Worm (Caenorhabditis elegans): ENCODE measurements around the gene crn-3.

Gene crn-3

ce11 chrII:10587742-10588141 is at the start of gene crn-3:
crn-3 (plus strand) TSS chrII:10588042.
- TF ChIP-seq unc-62 (GFP tag; optimal IDR thresholded peaks at IDR 0.05), result no peak

DNA sequence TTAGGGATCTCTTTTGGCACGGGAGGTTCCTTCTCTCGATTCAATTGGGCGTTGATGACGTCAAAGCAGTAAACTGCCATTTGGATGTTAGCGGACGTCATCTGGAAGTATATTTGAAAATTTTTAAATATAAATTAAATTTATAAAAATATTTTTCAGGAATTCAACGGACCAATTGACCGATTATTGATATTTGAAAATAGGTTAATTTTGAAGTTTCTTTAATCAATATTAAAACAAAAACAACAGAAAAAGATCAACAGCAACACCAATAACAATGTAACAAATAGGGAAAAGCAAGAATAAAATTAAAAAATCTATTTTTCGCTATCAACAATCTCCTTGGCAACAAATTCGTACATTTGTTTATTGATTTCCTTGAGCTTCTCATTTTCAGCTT is 48.6 kb upstream of the crn-3 start, which contains the start of gene R166.3:
TSS of gene R166.3 (minus strand) at position 101 of the 400 bp plus-strand sequence.
- TF ChIP-seq unc-62 (GFP tag; optimal IDR thresholded peaks at IDR 0.05), result no peak

- TF ChIP-seq unc-62 (GFP tag; optimal IDR thresholded peaks at IDR 0.05), result no peak
Observed at ce11 chrII:10541923-10542486, 45.8 kb upstream of the crn-3 start, which contains the start of gene pro-1. pro-1 (minus strand) TSS chrII:10541996.

- no peak for TF ChIP-seq unc-62 (GFP tag; optimal IDR thresholded peaks at IDR 0.05)
Observed at ce11 chrII:10542654-10543456, 45.0 kb upstream of the crn-3 start.

DNA sequence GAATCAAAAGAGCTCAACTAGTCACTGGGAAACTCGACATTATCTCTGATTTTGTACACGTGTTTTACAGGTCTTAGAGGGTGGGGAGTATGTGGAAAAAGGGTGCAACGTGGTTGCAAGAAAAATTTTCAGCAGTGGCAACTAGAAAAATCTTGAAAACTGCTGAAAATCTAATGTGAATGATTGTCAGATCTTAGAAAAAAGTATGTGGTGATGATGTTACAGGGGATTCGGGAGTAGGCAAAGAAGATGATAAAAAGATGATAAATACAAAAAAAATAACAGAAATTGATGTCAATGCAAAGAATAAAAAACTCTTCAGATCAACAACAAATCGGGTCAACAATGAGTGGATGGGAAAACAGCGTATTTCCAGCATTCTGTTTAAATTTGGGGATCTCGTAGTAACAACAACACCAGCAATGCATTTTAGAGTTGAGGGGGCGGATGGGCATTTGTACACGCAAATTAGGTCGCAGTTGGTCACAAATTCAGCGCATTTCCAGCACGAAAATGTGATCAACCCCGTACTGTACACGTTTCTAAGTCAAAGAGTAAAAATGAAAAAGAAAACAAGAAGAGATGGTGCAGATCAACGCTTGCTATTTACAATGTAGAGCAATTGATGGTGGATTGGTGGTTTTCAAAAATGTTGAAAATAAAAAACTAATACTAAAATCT is 44.2 kb upstream of the crn-3 start:
- no peak for TF ChIP-seq unc-62 (GFP tag; optimal IDR thresholded peaks at IDR 0.05)

DNA sequence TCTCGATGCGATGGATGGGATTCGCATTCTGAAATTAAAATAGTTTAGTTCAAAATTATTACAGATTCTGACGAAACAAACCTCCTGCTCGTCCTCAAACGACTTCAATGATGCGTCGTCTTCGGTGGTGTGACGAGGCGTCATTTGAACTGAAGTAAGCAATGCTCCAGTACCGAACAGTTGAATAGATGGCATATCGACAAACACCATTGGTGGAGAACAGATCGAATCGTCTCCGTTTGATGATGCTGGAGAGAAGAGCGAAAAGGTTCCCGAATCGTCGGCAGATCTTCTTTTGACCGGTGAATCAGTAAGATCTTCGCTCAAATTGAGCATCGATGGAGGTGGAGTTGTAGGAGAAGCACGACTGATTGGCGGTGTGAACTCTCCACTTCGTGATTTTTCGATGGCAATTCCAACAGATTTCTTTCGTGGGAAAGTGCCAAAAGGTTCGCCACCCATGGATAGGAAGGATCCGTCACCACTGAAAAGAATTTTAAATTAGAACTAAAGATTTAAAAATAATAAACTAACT is 43.4 kb upstream of the crn-3 start:
- TF ChIP-seq unc-62 (GFP tag; optimal IDR thresholded peaks at IDR 0.05), result no peak

DNA sequence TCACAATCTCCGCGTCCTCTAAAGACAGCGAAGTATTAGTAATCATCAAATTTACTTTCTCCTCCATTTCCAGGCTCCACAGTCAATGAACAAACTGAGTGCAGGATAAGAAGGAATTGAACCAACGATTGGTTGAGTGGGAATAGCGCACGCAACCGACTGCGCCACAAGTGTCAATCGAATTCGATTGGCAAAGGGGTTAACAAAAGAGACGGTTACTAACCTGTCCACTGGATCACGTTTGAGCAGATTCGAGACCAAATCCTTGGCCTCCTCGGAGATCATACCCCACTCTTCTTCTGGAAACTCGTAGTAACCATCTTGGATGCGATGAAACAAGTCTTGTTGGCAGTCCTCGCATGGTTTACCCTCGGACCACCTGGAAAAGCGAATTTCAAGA is 42.6 kb upstream of the crn-3 start:
- no peak for TF ChIP-seq unc-62 (GFP tag; optimal IDR thresholded peaks at IDR 0.05)

DNA sequence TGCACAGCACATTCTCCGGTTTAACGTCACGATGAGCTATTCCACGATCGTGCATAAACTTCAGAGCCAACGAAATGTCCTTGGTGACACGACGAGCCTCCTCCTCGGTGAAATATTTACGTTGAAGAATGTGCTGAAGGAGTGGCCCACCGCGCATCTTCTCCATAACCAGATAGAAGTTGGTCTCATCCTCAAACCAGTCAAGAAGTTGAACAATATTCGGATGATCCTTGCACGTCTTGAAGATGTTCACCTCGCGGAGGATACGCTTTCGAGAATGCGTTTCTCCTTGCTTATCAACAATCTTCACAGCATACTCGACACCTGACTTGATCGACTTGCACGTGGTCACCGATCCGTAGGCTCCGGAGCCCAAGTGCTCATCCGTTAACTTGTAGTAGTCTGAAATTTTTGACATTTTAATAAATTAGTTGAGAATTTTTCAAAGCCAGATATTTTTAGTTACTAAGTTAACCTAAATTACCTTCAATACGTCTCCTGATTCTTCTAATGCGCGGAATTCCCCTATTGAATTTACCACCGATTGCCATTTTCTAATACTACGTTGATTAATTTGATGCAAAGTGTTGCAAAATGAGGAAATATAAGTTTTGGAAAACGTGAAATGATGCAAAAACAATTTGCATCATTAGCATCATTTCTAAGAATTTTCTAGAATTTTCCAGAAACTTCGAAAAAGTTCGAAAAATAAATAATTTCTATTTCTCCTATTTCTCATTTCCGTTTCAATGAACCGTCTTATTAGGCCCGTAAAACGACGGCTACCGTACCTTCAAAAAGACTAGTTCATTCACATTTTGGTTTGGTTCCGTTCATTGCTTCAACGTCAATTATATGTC is 41.7 kb upstream of the crn-3 start:
- TF ChIP-seq unc-62 (GFP tag; optimal IDR thresholded peaks at IDR 0.05), result no peak

DNA sequence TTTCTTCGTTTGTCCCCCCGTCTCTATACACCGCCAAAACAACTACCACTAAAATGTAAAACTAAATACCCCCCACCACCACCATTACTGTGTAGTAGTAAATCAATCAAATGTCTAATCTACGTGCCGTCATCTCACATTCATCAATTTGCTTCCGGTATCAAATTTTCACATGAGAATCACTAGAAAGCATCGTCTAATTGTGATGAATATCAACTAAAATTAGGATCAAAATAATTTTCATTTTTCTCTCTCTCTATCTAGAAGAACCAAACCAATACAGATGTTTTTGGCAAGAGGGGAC is 41.1 kb upstream of the crn-3 start:
- TF ChIP-seq unc-62 (GFP tag; optimal IDR thresholded peaks at IDR 0.05), result no peak

DNA sequence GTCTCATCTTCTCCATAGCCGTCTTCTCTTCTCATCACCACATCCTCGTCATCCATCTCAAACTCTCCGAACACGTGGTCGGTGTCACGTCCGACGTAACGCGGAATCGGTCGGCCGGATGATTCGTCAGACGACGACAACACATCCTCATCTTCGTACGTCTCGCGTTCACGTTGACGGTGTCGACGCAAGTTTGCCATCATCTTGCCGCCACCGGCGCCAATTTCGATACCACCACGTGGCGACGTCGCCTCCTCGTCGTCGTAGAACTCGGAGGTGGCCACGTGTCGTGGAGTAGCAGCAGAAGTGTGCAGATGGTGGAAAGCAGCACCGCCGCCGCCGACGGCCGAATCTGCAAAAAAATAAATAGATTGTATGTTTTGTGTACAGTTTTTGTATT is 40.5 kb upstream of the crn-3 start:
- no peak for TF ChIP-seq unc-62 (GFP tag; optimal IDR thresholded peaks at IDR 0.05)

DNA sequence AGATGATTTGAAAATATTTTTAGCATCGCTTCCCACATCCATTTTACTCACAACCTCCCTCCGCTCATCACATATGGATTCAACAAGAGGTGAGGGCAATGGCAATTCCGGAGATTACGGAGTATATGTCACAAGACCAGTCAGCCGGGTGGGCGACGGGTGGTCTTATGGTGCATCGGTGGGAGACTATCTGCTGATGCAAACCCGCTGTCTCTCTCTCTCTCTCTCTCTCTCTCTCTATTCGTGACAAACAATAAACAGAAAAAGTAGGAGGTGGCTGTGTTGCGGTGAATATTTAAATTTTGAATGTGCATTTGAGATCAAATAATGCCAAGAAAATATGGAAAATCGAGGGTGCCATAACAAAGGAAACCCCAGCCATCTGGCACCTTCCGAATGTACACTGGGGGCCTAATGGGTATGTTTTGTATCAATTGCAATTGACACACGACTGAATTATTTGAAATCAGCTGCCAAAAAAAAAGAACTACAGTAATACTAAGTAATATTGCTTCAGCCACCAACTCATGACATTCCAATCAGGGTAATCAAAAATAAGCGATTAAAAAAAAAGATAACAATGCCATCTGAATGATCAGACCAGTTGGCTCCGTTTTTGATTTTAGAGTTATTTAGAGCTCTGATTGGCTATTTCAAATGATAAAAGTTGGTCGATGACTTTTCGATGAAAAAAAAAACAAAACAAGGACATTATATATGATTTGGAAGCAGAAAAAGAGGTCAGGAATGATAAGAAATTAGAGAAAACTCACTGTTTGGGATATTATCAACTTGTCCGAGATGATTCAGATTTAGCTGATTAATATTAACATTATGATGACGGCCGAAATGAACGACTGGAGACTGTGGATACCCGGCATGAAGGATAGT is 39.8 kb upstream of the crn-3 start:
- TF ChIP-seq unc-62 (GFP tag; optimal IDR thresholded peaks at IDR 0.05), result no peak

DNA sequence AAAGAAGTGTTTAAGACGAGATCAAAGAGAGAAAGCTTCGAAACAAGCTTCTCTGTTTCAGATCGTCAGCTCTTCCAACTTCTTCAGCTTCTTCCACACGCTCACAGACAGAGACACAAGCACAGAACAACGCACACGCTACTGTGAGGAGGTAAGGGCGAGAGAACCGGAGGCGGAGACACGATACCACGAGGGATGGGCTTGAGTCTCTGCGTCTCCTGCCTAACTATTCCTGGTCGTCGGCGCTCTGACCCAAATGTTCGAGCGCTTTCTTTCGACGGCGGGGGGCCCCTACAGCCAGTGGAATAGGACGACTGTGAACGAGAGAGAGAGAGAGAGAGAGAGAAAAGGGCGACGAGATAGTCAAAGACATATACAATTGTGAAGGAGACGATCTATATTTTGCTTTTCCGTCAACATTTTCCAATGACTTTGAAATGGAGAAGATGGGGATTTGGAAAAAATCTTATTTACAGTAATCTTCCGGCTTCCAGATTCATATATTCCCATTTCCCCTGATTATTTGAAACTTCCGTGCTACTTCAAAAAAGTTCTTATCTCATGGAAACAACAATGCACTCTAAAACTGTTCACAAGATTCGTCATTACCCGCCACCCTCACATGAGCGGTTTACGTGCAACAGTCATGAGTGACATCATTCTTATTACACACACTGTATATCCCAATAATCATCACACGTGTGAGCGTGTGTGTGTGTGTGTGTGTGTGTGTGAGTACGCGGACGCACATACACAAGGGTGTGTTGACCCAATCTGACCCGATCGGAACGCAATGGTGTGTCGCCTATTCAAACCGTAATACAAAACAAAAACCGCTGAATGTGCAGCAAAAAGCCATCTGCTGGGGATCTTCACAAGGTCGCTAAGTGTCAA is 38.8 kb upstream of the crn-3 start:
- TF ChIP-seq unc-62 (GFP tag; optimal IDR thresholded peaks at IDR 0.05), result no peak

DNA sequence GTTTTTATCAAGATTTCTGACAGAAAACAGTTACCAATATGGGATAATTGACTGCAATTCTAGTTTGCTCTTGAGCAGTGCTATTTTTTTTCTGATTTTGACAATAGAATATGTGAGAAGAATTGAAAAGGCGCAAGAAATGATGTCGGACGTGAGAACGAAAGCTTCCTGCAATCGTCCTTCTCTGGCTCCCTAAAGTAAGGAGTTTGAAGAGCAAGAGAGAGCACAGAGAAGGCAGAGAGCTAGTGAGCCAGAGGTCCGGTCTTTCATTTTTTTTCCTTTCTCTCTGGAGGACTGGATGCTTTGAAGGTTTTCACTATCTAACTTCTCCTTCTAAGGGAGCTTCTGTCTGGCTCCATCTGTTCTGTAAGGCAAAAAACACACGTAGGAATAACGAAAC is 37.7 kb upstream of the crn-3 start:
- no peak for TF ChIP-seq unc-62 (GFP tag; optimal IDR thresholded peaks at IDR 0.05)

Measured in whole organism, dauer.